Worm (Caenorhabditis elegans): ENCODE data around the gene pals-37.

Gene pals-37

DNA sequence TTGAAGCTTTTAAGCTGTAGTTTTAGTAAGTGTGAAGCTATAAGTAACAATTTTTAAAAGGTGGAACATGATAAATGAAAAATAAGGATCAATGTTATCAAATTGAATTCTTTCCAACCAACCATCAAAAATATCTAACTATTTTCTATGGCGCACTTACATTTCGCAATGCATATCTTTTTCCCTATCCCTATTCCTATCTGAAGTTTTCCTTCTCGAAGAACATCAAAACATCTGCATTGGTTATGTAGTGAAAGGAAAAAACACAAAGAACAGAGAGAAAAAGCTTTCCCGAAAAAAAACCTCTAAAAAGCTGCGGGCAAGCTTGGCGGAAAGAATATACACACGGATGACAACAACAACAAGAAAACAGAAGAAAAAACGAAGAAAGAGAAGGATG is 19.3 kb upstream of the pals-37 start:
- TF ChIP-seq efl-1 (optimal IDR thresholded peaks at IDR 0.05), result no peak
- TF ChIP-seq efl-1 (GFP tag; optimal IDR thresholded peaks at IDR 0.05 in 1 of 2), result peak in 1 of 2 experiments; percentile 37
- no peak for TF ChIP-seq nhr-77 (tag; optimal IDR thresholded peaks at IDR 0.05)

- TF ChIP-seq grh-1 (GFP tag; IDR thresholded peaks at IDR 0.05), result no peak
- no peak for TF ChIP-seq pax-3 (tag; optimal IDR thresholded peaks at IDR 0.05)
- no peak for TF ChIP-seq nhr-47 (tag; optimal IDR thresholded peaks at IDR 0.05)
- no peak for TF ChIP-seq nhr-77 (tag; optimal IDR thresholded peaks at IDR 0.05)
- no peak for TF ChIP-seq lin-39 (tag; optimal IDR thresholded peaks at IDR 0.05)
- no peak for TF ChIP-seq lsy-2 (tag; optimal IDR thresholded peaks at IDR 0.05)
- TF ChIP-seq mdl-1 (tag; optimal IDR thresholded peaks at IDR 0.05), result no peak
- peak; percentile 3 for TF ChIP-seq fkh-10 (GFP tag; optimal IDR thresholded peaks at IDR 0.05)
- TF ChIP-seq ceh-82 (tag; optimal IDR thresholded peaks at IDR 0.05), result peak in 1 of 3 experiments; percentile 19
- peak in 1 of 3 experiments; percentile 0 for TF ChIP-seq dpl-1 (GFP tag; optimal IDR thresholded peaks at IDR 0.05)
- TF ChIP-seq nhr-90 (tag; optimal IDR thresholded peaks at IDR 0.05; ENCODE audit: poor library complexity), result no peak
- TF ChIP-seq ceh-90 (tag; optimal IDR thresholded peaks at IDR 0.05), result no peak
- peak; percentile 45 for TF ChIP-seq lin-14 (GFP tag; optimal IDR thresholded peaks at IDR 0.05)
- TF ChIP-seq fkh-4 (tag; optimal IDR thresholded peaks at IDR 0.05; ENCODE audit: borderline replicate concordance), result no peak
- TF ChIP-seq dsc-1 (tag; optimal IDR thresholded peaks at IDR 0.05), result no peak
- no peak for TF ChIP-seq C16A3.4 (tag; optimal IDR thresholded peaks at IDR 0.05)
- no peak for TF ChIP-seq rnt-1 (tag; optimal IDR thresholded peaks at IDR 0.05)
- no peak for TF ChIP-seq blmp-1 (tag; optimal IDR thresholded peaks at IDR 0.05)
These were observed 14.4 kb upstream of the pals-37 start for ce11 chrV:12455695-12456094.

ce11 chrV:12450441-12450840 is 9.1 kb upstream of the pals-37 start, which contains the start of gene F28C1.1:
Gene F28C1.1, plus strand, starts transcription at chrV:12450805.
- TF ChIP-seq efl-3 (GFP tag; optimal IDR thresholded peaks at IDR 0.05), result no peak
- peak; percentile 40 for TF ChIP-seq nhr-47 (tag; optimal IDR thresholded peaks at IDR 0.05)
- TF ChIP-seq C16A3.4 (tag; optimal IDR thresholded peaks at IDR 0.05), result peak; percentile 43
- TF ChIP-seq pag-3 (tag; optimal IDR thresholded peaks at IDR 0.05; ENCODE audit: borderline replicate concordance, insufficient read depth), result no peak
- TF ChIP-seq fkh-10 (GFP tag; optimal IDR thresholded peaks at IDR 0.05), result no peak
- peak; percentile 25 for TF ChIP-seq nhr-20 (tag; optimal IDR thresholded peaks at IDR 0.05)
- no peak for TF ChIP-seq snu-23 (GFP tag; optimal IDR thresholded peaks at IDR 0.05)
- no peak for TF ChIP-seq lin-14 (GFP tag; optimal IDR thresholded peaks at IDR 0.05)
- peak; percentile 23 for TF ChIP-seq nhr-85 (tag)
- peak; percentile 29 for TF ChIP-seq blmp-1 (tag; optimal IDR thresholded peaks at IDR 0.05)
- peak in 1 of 2 experiments; percentile 70 for TF ChIP-seq lsy-2 (tag; optimal IDR thresholded peaks at IDR 0.05)
- peak; percentile 12 for TF ChIP-seq nhr-90 (tag; optimal IDR thresholded peaks at IDR 0.05; ENCODE audit: poor library complexity)
- TF ChIP-seq sup-37 (GFP tag; optimal IDR thresholded peaks at IDR 0.05), result no peak
- TF ChIP-seq lin-35 (GFP tag; optimal IDR thresholded peaks at IDR 0.05), result peak; percentile 86 to 95
- peak; percentile 84 to 92 (median 88) for TF ChIP-seq dpl-1 (GFP tag; optimal IDR thresholded peaks at IDR 0.05)
- TF ChIP-seq snpc-4 (tag; optimal IDR thresholded peaks at IDR 0.05), result no peak
- TF ChIP-seq rnt-1 (tag; optimal IDR thresholded peaks at IDR 0.05), result peak; percentile 9
- no peak for TF ChIP-seq ceh-63 (GFP tag; optimal IDR thresholded peaks at IDR 0.05)
- TF ChIP-seq xbp-1 (tag; optimal IDR thresholded peaks at IDR 0.05), result peak; percentile 18
- TF ChIP-seq ceh-82 (tag; optimal IDR thresholded peaks at IDR 0.05), result peak in 1 of 3 experiments; percentile 34
- TF ChIP-seq efl-1 (optimal IDR thresholded peaks at IDR 0.05), result peak; percentile 60 to 90
- TF ChIP-seq efl-1 (GFP tag; optimal IDR thresholded peaks at IDR 0.05 in 1 of 2), result peak; percentile 92 to 99
- no peak for TF ChIP-seq elt-2 (tag; optimal IDR thresholded peaks at IDR 0.05)
- peak; percentile 12 for TF ChIP-seq tbx-2 (tag; optimal IDR thresholded peaks at IDR 0.05)
- no peak for TF ChIP-seq sptf-1 (tag; optimal IDR thresholded peaks at IDR 0.05)
- TF ChIP-seq nhr-77 (tag; optimal IDR thresholded peaks at IDR 0.05), result no peak
- TF ChIP-seq isw-1 (GFP tag; IDR thresholded peaks at IDR 0.05), result no peak
- TF ChIP-seq skn-1 (tag; optimal IDR thresholded peaks at IDR 0.05), result peak; percentile 68
- peak; percentile 3 for TF ChIP-seq nhr-237 (tag; optimal IDR thresholded peaks at IDR 0.05)
- no peak for TF ChIP-seq nhr-11 (tag; optimal IDR thresholded peaks at IDR 0.05)
